Worm (Caenorhabditis elegans): ENCODE data around the gene daf-37.

Gene daf-37

DNA sequence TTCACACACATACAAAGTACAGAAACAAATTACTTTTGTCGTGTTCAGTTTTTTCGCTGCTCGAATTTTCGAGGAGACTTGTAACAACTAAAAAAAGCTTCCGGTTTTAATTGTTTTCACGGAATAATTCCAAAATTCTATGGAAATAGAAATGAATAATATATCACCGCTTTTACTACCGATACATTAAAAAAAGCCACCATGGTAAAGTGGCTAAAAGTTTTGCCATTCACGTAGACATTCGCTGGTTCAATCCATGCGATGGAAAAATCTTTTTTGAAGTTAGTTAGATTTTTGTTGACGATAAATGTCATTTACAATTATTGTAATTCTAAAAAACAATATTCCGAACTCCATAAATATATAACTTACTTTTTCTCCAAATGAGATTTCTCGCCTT is 39.3 kb downstream of the daf-37 start:
- TF ChIP-seq nhr-10 (tag; optimal IDR thresholded peaks at IDR 0.05), result no peak
- no peak for TF ChIP-seq nhr-12 (tag; optimal IDR thresholded peaks at IDR 0.05)
- no peak for TF ChIP-seq skn-1 (tag; optimal IDR thresholded peaks at IDR 0.05)
- TF ChIP-seq unc-55 (GFP tag; optimal IDR thresholded peaks at IDR 0.05), result no peak
- no peak for TF ChIP-seq mbf-1 (tag; optimal IDR thresholded peaks at IDR 0.05)
- TF ChIP-seq peb-1 (tag; optimal IDR thresholded peaks at IDR 0.05), result no peak
- TF ChIP-seq nhr-237 (tag; optimal IDR thresholded peaks at IDR 0.05), result no peak

DNA sequence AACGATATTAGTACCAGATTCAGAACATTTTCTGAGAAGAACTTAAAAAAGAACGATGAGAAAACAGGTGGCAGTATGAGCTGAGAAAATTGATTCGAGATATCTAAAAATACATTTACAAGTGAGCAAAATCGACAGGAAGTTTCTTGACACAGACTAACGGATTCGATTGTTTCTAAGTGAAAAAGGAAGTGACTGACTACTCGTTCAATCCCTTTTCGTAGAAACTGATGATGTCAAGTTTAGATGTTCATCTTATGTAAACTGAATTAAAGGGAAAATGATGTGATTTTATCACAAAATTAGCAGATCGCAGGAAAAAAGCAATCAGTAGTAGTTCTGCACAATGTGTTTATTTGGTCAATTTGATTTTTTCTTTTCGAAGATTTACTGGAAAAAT is 42.9 kb downstream of the daf-37 start:
- TF ChIP-seq ztf-4 (tag; optimal IDR thresholded peaks at IDR 0.05) (no peak), sma-3 (GFP tag; optimal IDR thresholded peaks at IDR 0.05) (no peak), mdl-1 (tag; optimal IDR thresholded peaks at IDR 0.05) (no peak), snpc-4 (tag; optimal IDR thresholded peaks at IDR 0.05) (no peak), ceh-16 (tag; optimal IDR thresholded peaks at IDR 0.05) (no peak), crh-2 (tag; optimal IDR thresholded peaks at IDR 0.05) (no peak), R02D3.7 (tag; optimal IDR thresholded peaks at IDR 0.05) (no peak), dmd-4 (tag; optimal IDR thresholded peaks at IDR 0.05) (no peak), ama-1 (optimal IDR thresholded peaks at IDR 0.05) (no peak)

ce11 chrII:6160994-6161393 is 47.0 kb downstream of the daf-37 start, which contains the start of gene exp-1:
exp-1 (minus strand) TSS chrII:6161094.
- no peak for TF ChIP-seq snpc-4 (tag; optimal IDR thresholded peaks at IDR 0.05)
- no peak for TF ChIP-seq ama-1 (optimal IDR thresholded peaks at IDR 0.05)
- no peak for TF ChIP-seq ztf-1 (GFP tag; conservative IDR thresholded peaks at IDR 0.05)
- TF ChIP-seq ZK546.5 (tag; optimal IDR thresholded peaks at IDR 0.05), result no peak
- no peak for TF ChIP-seq nhr-21 (tag; optimal IDR thresholded peaks at IDR 0.05)
- no peak for TF ChIP-seq lin-13 (GFP tag; optimal IDR thresholded peaks at IDR 0.05)
- no peak for TF ChIP-seq ceh-82 (tag; optimal IDR thresholded peaks at IDR 0.05)
- TF ChIP-seq gmeb-1 (tag; optimal IDR thresholded peaks at IDR 0.05), result no peak
- TF ChIP-seq lin-11 (tag; optimal IDR thresholded peaks at IDR 0.05), result no peak
- no peak for TF ChIP-seq R02D3.7 (tag; optimal IDR thresholded peaks at IDR 0.05)

DNA sequence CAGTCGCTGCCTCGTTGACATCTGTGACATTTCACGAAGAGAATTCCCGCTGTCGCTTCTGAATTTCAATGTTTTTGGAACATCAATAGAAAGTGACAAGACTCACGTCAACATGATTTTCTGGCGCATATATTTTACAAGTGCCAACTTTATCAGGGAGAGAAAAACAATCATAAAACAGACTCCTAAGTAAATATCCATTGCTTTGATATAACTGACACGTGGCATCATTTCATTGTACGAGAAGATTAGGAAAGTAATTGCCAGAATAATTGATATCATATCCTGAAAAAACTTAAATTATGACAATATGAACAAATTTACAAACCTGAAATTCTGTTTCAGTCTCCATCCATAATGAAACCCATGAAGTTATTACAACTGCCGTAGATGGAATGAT is 49.9 kb downstream of the daf-37 start:
- TF ChIP-seq ceh-16 (tag; optimal IDR thresholded peaks at IDR 0.05) (no peak), ztf-1 (GFP tag; conservative IDR thresholded peaks at IDR 0.05) (no peak), sem-4 (tag; optimal IDR thresholded peaks at IDR 0.05) (no peak), ceh-82 (tag; optimal IDR thresholded peaks at IDR 0.05) (no peak), mab-5 (tag; optimal IDR thresholded peaks at IDR 0.05) (no peak), unc-55 (GFP tag; optimal IDR thresholded peaks at IDR 0.05) (no peak), nhr-77 (tag; optimal IDR thresholded peaks at IDR 0.05) (no peak), ztf-11 (tag; optimal IDR thresholded peaks at IDR 0.05) (no peak), peb-1 (tag; optimal IDR thresholded peaks at IDR 0.05) (no peak), aly-2 (tag; optimal IDR thresholded peaks at IDR 0.05) (no peak)
